Worm (Caenorhabditis elegans) whole organism, L4 larva: ENCODE measurements around the gene cyp-13A2.

Experiments
- T20F7.1 ChIP-seq: fragments of 200-800 bp; sonication (Bioruptor generic); optimal IDR thresholded peaks from 2 replicates; lab custom pipeline; 2018; ENCODE audit warnings: mild to moderate bottlenecking, missing genetic modification characterization, missing compliant biosample characterization
- Y105C5A.15 ChIP-seq: fragments of 200-800 bp; sonication (Bioruptor generic); IDR thresholded peaks from 2 replicates; pipeline ENCODE4 v1.3.6; 2022; ENCODE audit warnings: missing genetic modification characterization, missing compliant biosample characterization
- Y5F2A.4 ChIP-seq: fragments of 200-800 bp; sonication (Bioruptor generic); optimal IDR thresholded peaks from 2 replicates; lab custom pipeline; 2018; ENCODE audit warnings: mild to moderate bottlenecking, missing genetic modification characterization, missing compliant biosample characterization
- Y75B8A.6 ChIP-seq: fragments of 200-800 bp; sonication (Bioruptor generic); IDR thresholded peaks from 2 replicates; pipeline ENCODE4 v1.3.6; 2022; ENCODE audit warnings: missing genetic modification reagents, missing genetic modification characterization, missing compliant biosample characterization
- ZK337.2 ChIP-seq: fragments of 200-800 bp; sonication (Bioruptor generic); IDR thresholded peaks from 2 replicates; pipeline ENCODE4 v1.3.6; 2022; ENCODE audit warnings: missing genetic modification reagents, missing genetic modification characterization, missing compliant biosample characterization
- ZK546.5 ChIP-seq, 2 experiments: sonication (generic microtip); optimal IDR thresholded peaks; 2 replicates each; lab custom pipeline; 2017; ENCODE audit warnings: missing biosample characterization in 2 of 2, missing genetic modification characterization in 2 of 2
- aha-1 ChIP-seq: fragments of 150-350 bp; peaks from one replicate; lab custom pipeline; 2014; ENCODE audit warnings: missing biosample characterization, missing genetic modification characterization
- ama-1 ChIP-seq: fragments of 150-350 bp; optimal IDR thresholded peaks from 2 replicates; lab custom pipeline; 2014; ENCODE audit warnings: inconsistent platforms, mixed read lengths
- ceh-20 ChIP-seq: fragments of 200-800 bp; sonication (Bioruptor generic); IDR thresholded peaks from 2 replicates; pipeline ENCODE4 v1.3.6; 2022; ENCODE audit warnings: missing genetic modification reagents, missing genetic modification characterization, missing compliant biosample characterization
- ces-1 ChIP-seq: fragments of 150-350 bp; sonication (generic microtip); optimal IDR thresholded peaks from 4 replicates; lab custom pipeline; 2014; ENCODE audit warnings: missing biosample characterization, missing genetic modification reagents, missing genetic modification characterization
- ctbp-1 ChIP-seq: fragments of 200-800 bp; sonication (Bioruptor generic); IDR thresholded peaks from 2 replicates; pipeline ENCODE4 v1.3.6; 2022; ENCODE audit warnings: missing genetic modification reagents, missing genetic modification characterization, missing compliant biosample characterization
- daf-12 ChIP-seq: fragments of 150-350 bp; optimal IDR thresholded peaks from 2 replicates; lab custom pipeline; 2014; ENCODE audit warnings: missing biosample characterization, missing genetic modification reagents, missing genetic modification characterization
- daf-16 ChIP-seq, 3 experiments: sonication (generic microtip); optimal IDR thresholded peaks; 2 replicates each; lab custom pipeline; 2016 to 2017; ENCODE audit warnings: missing genetic modification characterization in 3 of 3, missing genetic modification reagents in 3 of 3, mild to moderate bottlenecking in 2 of 3, missing compliant biosample characterization in 2 of 3, missing biosample characterization in 1 of 3, moderate library complexity in 1 of 3
- daf-8 ChIP-seq: fragments of 200-800 bp; sonication (Bioruptor generic); IDR thresholded peaks from 2 replicates; pipeline ENCODE4 v1.3.6; 2022; ENCODE audit warnings: missing genetic modification characterization, missing compliant biosample characterization
- duxl-1 ChIP-seq: sonication (generic microtip); optimal IDR thresholded peaks from 2 replicates; lab custom pipeline; 2016; ENCODE audit warnings: mild to moderate bottlenecking, missing genetic modification characterization, moderate library complexity, missing compliant biosample characterization; ENCODE audit not compliant: poor library complexity
- fos-1 ChIP-seq: fragments of 150-350 bp; optimal IDR thresholded peaks from 2 replicates; lab custom pipeline; 2014; ENCODE audit warnings: missing biosample characterization, missing genetic modification characterization
- hif-1 ChIP-seq, 2 experiments: sonication (generic microtip); optimal IDR thresholded peaks; 2 replicates each; lab custom pipeline; 2016 to 2017; ENCODE audit warnings: missing compliant biosample characterization in 2 of 2, missing genetic modification characterization in 2 of 2, missing genetic modification reagents in 2 of 2, missing genotype in 2 of 2, mild to moderate bottlenecking in 1 of 2
- hlh-11 ChIP-seq: fragments of 200-800 bp; sonication (Bioruptor generic); optimal IDR thresholded peaks from 2 replicates; lab custom pipeline; 2018; ENCODE audit warnings: mild to moderate bottlenecking, missing genetic modification characterization, missing compliant biosample characterization
- hlh-30 ChIP-seq: sonication (generic microtip); optimal IDR thresholded peaks from 2 replicates; lab custom pipeline; 2017; ENCODE audit warnings: antibody characterized with exemption, mild to moderate bottlenecking, missing genetic modification characterization, missing compliant biosample characterization; ENCODE audit not compliant: insufficient read depth
- lim-7 ChIP-seq: fragments of 200-800 bp; sonication (Bioruptor generic); IDR thresholded peaks from 2 replicates; pipeline ENCODE4 v1.3.6; 2022; ENCODE audit warnings: missing genetic modification characterization, missing compliant biosample characterization
- lin-1 ChIP-seq: fragments of 200-800 bp; sonication (Bioruptor generic); IDR thresholded peaks from 2 replicates; pipeline ENCODE4 v1.3.6; 2022; ENCODE audit warnings: missing genetic modification reagents, missing genetic modification characterization, missing compliant biosample characterization
- lin-38 ChIP-seq: fragments of 200-800 bp; sonication (Bioruptor generic); IDR thresholded peaks from 2 replicates; pipeline ENCODE4 v1.3.6; 2022; ENCODE audit warnings: missing genetic modification reagents, missing genetic modification characterization, missing compliant biosample characterization
- lir-3 ChIP-seq: sonication (generic microtip); optimal IDR thresholded peaks from 2 replicates; lab custom pipeline; 2016; ENCODE audit warnings: mild to moderate bottlenecking, missing genetic modification characterization, missing compliant biosample characterization
- madf-9 ChIP-seq: fragments of 200-800 bp; sonication (Bioruptor generic); conservative IDR thresholded peaks from 2 replicates; pipeline ENCODE4 v1.3.6; 2022; ENCODE audit warnings: missing genetic modification reagents, missing genetic modification characterization, missing compliant biosample characterization
- mdl-1 ChIP-seq, 2 experiments: fragments of 150-350 bp in 1 of 2; sonication (generic microtip) in 1 of 2; optimal IDR thresholded peaks; 2 replicates each; lab custom pipeline; 2014 to 2017; ENCODE audit warnings: missing biosample characterization in 2 of 2, missing genetic modification characterization in 2 of 2
- mxl-2 ChIP-seq: fragments of 200-800 bp; sonication (Bioruptor generic); conservative IDR thresholded peaks from 2 replicates; pipeline ENCODE4 v1.3.6; 2022; ENCODE audit warnings: missing genetic modification reagents, missing genetic modification characterization, missing compliant biosample characterization
- nhr-10 ChIP-seq: fragments of 150-350 bp; optimal IDR thresholded peaks from 2 replicates; lab custom pipeline; 2014; ENCODE audit warnings: missing biosample characterization, missing genetic modification characterization
- nhr-11 ChIP-seq: fragments of 150-350 bp; optimal IDR thresholded peaks from 2 replicates; lab custom pipeline; 2014; ENCODE audit warnings: missing biosample characterization, missing genetic modification characterization
- nhr-76 ChIP-seq: fragments of 150-350 bp; optimal IDR thresholded peaks from 2 replicates; lab custom pipeline; 2014; ENCODE audit warnings: missing biosample characterization, missing genetic modification characterization
- pha-4 ChIP-seq, 2 experiments: fragments of 150-350 bp in 1 of 2; fragments of 200-800 bp in 1 of 2; sonication (Bioruptor generic) in 1 of 2; IDR thresholded peaks in 1 of 2; optimal IDR thresholded peaks in 1 of 2; 2 replicates each; pipeline versions ENCODE4 v1.3.6 to Lab custom; 2014 to 2022; ENCODE audit warnings: missing genetic modification characterization in 2 of 2, missing genetic modification reagents in 2 of 2, missing biosample characterization in 1 of 2, missing compliant biosample characterization in 1 of 2
- pqm-1 ChIP-seq: sonication (generic microtip); optimal IDR thresholded peaks from 2 replicates; lab custom pipeline; 2017; ENCODE audit warnings: missing biosample characterization, missing genetic modification characterization
- sdz-12 ChIP-seq: fragments of 200-800 bp; sonication (Bioruptor generic); optimal IDR thresholded peaks from 2 replicates; lab custom pipeline; 2018; ENCODE audit warnings: mild to moderate bottlenecking, missing genetic modification characterization, missing compliant biosample characterization
- skn-1 ChIP-seq: fragments of 150-350 bp; optimal IDR thresholded peaks from 2 replicates; lab custom pipeline; 2014; ENCODE audit warnings: missing biosample characterization, missing genetic modification characterization
- snpc-1.2 ChIP-seq: fragments of 200-800 bp; sonication (Bioruptor generic); IDR thresholded peaks from 2 replicates; pipeline ENCODE4 v1.3.6; 2022; ENCODE audit warnings: missing genetic modification reagents, missing genetic modification characterization, missing compliant biosample characterization
- spr-1 ChIP-seq: sonication (generic microtip); optimal IDR thresholded peaks from 2 replicates; lab custom pipeline; 2016; ENCODE audit warnings: mild to moderate bottlenecking, missing genetic modification characterization, missing compliant biosample characterization
- unc-130 ChIP-seq: sonication (generic microtip); optimal IDR thresholded peaks from 2 replicates; lab custom pipeline; 2016; ENCODE audit warnings: missing genetic modification reagents, missing genetic modification characterization, missing compliant biosample characterization
- unc-62 ChIP-seq, 3 experiments: fragments of 150-350 bp in 1 of 3; sonication (generic microtip); optimal IDR thresholded peaks in 2 of 3; peaks in 1 of 3; 1 replicate in 1 of 3; 2 replicates in 2 of 3; lab custom pipeline; 2014 to 2017; ENCODE audit warnings: missing biosample characterization in 3 of 3, missing genetic modification characterization in 3 of 3, missing genetic modification reagents in 3 of 3, missing genotype in 1 of 3
- zip-11 ChIP-seq: fragments of 200-800 bp; sonication (Bioruptor generic); IDR thresholded peaks from 2 replicates; pipeline ENCODE4 v1.3.6; 2022; ENCODE audit warnings: missing genetic modification characterization, missing compliant biosample characterization
- zip-2 ChIP-seq: fragments of 150-350 bp; optimal IDR thresholded peaks from 2 replicates; lab custom pipeline; 2014; ENCODE audit warnings: missing biosample characterization, missing genetic modification characterization
- ztf-11 ChIP-seq: fragments of 150-350 bp; optimal IDR thresholded peaks from 2 replicates; lab custom pipeline; 2014; ENCODE audit warnings: missing biosample characterization, missing genetic modification characterization
- ztf-7 ChIP-seq: fragments of 150-350 bp; optimal IDR thresholded peaks from 2 replicates; lab custom pipeline; 2014; ENCODE audit warnings: missing biosample characterization, missing genetic modification characterization

The cyp-13A2 gene

DNA sequence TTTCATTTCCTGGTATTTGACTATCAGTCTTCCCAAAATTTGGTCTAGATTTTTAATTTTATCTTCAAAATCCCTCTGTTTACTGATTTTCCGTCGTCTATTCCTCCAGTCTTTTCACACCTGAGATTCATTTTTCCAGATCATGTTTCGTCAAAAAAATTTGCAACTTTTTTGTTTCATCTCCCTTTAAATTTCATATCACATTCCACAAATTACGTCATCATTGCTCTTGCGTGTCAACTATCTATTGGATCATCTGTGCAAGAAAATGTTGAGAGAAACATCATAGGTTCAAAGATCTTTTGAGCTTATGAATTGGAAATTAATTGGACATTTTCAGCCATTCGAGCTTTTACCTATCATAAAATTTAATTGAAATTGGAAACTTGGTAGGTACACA is 28.0 kb downstream of the cyp-13A2 start:
- no peak for TF ChIP-seq ZK337.2
- TF ChIP-seq nhr-11 (tag; lab: Kevin White, UChicago) = peak; percentile 3

DNA sequence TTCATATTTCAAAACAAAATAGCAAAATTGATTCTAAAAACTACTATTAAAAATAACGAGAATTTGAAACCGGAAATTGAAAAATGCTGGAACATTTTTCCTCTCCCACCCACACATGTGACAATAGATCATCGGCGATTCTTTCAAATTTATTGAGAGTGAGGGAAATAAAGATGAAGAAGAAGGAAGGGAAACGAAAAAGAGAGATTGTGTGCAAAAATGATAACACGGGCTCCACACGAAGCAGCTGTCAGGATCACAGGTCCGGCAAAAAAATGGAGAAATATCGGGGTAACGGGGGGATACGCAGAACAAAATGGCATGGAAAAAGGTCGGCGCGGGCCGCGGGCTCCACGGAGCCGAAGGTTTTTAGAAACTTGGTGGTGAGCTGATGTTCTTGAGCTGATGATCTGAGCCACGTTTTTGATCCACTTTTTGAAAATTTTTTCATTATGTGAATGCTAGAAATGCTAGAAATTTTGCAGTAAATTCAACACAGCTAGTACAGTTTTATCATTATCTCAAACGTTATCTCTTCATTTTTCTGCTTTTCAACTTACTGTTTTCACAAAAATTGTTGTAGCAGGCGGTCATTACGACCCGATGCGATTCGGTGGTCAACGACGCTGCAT is 29.7 kb downstream of the cyp-13A2 start, which contains the start of gene shk-1:
shk-1 (plus strand) TSS at position 582 of the 632 bp plus-strand sequence.
- TF ChIP-seq daf-16 (GFP tag; optimal IDR thresholded peaks at IDR 0.05; lab: Kevin White, UChicago) = peak in 1 of 2 experiments; percentile 44
- TF ChIP-seq daf-16 (tag; optimal IDR thresholded peaks at IDR 0.05; lab: Kevin White, UChicago) = no peak
- peak; percentile 13 for TF ChIP-seq hlh-30 (tag; lab: Kevin White, UChicago)
- no peak for TF ChIP-seq T20F7.1 (GFP tag; lab: Kevin White, UChicago)
- TF ChIP-seq ZK337.2 = 0 out of 2 replicates have a peak, but pooled peaks have one; percentile 19
- TF ChIP-seq unc-62 (GFP tag; optimal IDR thresholded peaks at IDR 0.05 in 1 of 2; lab: Kevin White, UChicago) = peak in 1 of 2 experiments; percentile 11
- no peak for TF ChIP-seq unc-62 (tag; optimal IDR thresholded peaks at IDR 0.05; lab: Kevin White, UChicago)
- TF ChIP-seq nhr-76 (tag; lab: Kevin White, UChicago) = no peak
- TF ChIP-seq hlh-11 (tag; lab: Kevin White, UChicago) = peak; percentile 48
- peak; percentile 90 for TF ChIP-seq nhr-11 (tag; lab: Kevin White, UChicago)

DNA sequence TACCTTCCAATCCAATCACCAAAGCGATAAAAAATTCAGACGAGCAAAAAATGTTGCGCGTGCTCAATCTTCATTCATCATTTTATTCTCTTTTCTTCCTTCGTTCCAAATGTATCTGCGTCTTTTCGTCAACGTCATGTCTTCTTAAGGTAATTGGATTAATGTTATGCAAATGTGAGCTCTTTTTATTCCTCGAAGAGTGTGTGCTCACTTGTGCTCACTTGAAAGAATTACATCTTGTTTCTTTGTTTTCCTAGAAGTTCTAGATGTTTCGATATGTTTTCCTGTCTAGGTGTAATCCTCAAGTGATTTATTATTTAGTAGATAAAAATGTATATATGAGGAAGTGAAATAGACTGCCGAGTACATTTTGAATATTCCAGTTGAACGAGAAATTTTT is 32.0 kb downstream of the cyp-13A2 start:
- TF ChIP-seq snpc-1.2 (GFP tag; lab: Robert Waterston, UW) (no peak), madf-9 (GFP tag; lab: Robert Waterston, UW) (no peak), sdz-12 (GFP tag; lab: Kevin White, UChicago) (no peak), aha-1 (tag; lab: Kevin White, UChicago) (no peak), zip-2 (tag; lab: Kevin White, UChicago) (no peak), Y105C5A.15 (no peak), ces-1 (no peak), mdl-1 (tag; optimal IDR thresholded peaks at IDR 0.05; lab: Kevin White, UChicago) (no peak), fos-1 (tag; lab: Kevin White, UChicago) (no peak), ama-1 (lab: Kevin White, UChicago) (no peak), skn-1 (no peak), Y5F2A.4 (GFP tag; lab: Kevin White, UChicago) (no peak), hif-1 (tag; optimal IDR thresholded peaks at IDR 0.05; lab: Kevin White, UChicago) (no peak), zip-11 (GFP tag; lab: Robert Waterston, UW) (no peak), pha-4 (GFP tag; IDR thresholded peaks at IDR 0.05; lab: Robert Waterston, UW) (no peak), pha-4 (tag; optimal IDR thresholded peaks at IDR 0.05; lab: Kevin White, UChicago) (no peak), ZK546.5 (tag; optimal IDR thresholded peaks at IDR 0.05; lab: Kevin White, UChicago) (no peak), unc-130 (GFP tag; lab: Kevin White, UChicago) (no peak), ctbp-1 (GFP tag; lab: Robert Waterston, UW) (no peak), ztf-7 (no peak), pqm-1 (tag; lab: Kevin White, UChicago) (no peak)

DNA sequence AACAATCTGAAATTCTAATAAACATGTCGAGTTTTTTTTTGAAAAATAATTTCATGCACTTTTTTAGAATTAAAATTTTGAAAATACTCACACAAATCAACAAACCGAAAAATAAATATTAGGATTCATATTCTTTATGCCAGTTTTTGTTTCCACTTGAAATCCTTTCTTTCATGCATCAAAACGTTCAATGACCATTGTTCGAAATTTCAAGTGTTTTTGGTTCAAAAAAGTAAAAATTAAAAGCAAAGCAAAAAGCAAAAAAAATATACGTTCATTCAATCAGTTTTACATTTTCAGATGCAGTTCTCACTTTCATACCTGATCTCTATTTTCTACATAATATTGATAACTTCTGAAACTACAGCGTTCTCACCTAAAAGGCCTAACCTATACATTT is 33.7 kb downstream of the cyp-13A2 start, which contains the start of gene ZK1321.1:
ZK1321.1 (plus strand) TSS at position 301 of the 400 bp plus-strand sequence.
- TF ChIP-seq lin-38 (no peak), lin-1 (GFP tag; lab: Robert Waterston, UW) (no peak), ztf-11 (tag; lab: Kevin White, UChicago) (no peak), lim-7 (no peak), daf-12 (tag; lab: Kevin White, UChicago) (no peak), aha-1 (tag; lab: Kevin White, UChicago) (no peak), pqm-1 (tag; lab: Kevin White, UChicago) (no peak), mxl-2 (no peak), skn-1 (no peak), ceh-20 (no peak), spr-1 (tag; lab: Kevin White, UChicago) (no peak), lir-3 (tag; lab: Kevin White, UChicago) (no peak), duxl-1 (tag; lab: Kevin White, UChicago) (no peak), nhr-10 (tag; lab: Kevin White, UChicago) (no peak), Y75B8A.6 (GFP tag; lab: Robert Waterston, UW) (no peak), daf-8 (GFP tag; lab: Robert Waterston, UW) (no peak)
